Worm (Caenorhabditis elegans): Measurements from ENCODE around the gene F59A2.5.

ce11 chrIII:3452563-3453210 lies 48.0 kb downstream of the F59A2.5 start, which contains the start of the genes K01A11.3 and C34C12.12:
- TF ChIP-seq F23B12.7 (tag; optimal IDR thresholded peaks at IDR 0.05; ENCODE audit: insufficient read depth) (no peak), ets-4 (GFP tag; optimal IDR thresholded peaks at IDR 0.05) (no peak), attf-3 (GFP tag; conservative IDR thresholded peaks at IDR 0.05) (no peak), lsl-1 (GFP tag; optimal IDR thresholded peaks at IDR 0.05) (no peak), snpc-3.4 (tag; optimal IDR thresholded peaks at IDR 0.05) (no peak), lir-1 (GFP tag; conservative IDR thresholded peaks at IDR 0.05) (no peak)

Measured in whole organism, young adult.